Worm (Caenorhabditis elegans) whole organism, late embryonic: ENCODE measurements around the gene oatr-1.

ENCODE experiments used
- K09A11.1 ChIP-seq: sonication (generic microtip); optimal IDR thresholded peaks from 2 replicates; lab custom pipeline; 2017; ENCODE audit warnings: antibody characterized with exemption, mild to moderate bottlenecking, missing genetic modification characterization, missing compliant biosample characterization; ENCODE audit not compliant: insufficient read depth
- ceh-14 ChIP-seq: sonication (generic microtip); optimal IDR thresholded peaks from 2 replicates; lab custom pipeline; 2016; ENCODE audit warnings: missing genotype, missing genetic modification characterization, missing compliant biosample characterization
- ceh-19 ChIP-seq: fragments of 200-800 bp; sonication (Bioruptor generic); optimal IDR thresholded peaks from 2 replicates; lab custom pipeline; 2018; ENCODE audit warnings: mild to moderate bottlenecking, missing genetic modification characterization, missing compliant biosample characterization
- dmd-4 ChIP-seq: sonication (generic microtip); optimal IDR thresholded peaks from 2 replicates; lab custom pipeline; 2016; ENCODE audit warnings: borderline replicate concordance, missing genetic modification characterization, missing compliant biosample characterization
- elt-4 ChIP-seq: sonication (generic microtip); optimal IDR thresholded peaks from 2 replicates; lab custom pipeline; 2016; ENCODE audit warnings: missing genetic modification characterization, missing compliant biosample characterization
- hlh-8 ChIP-seq: sonication (generic microtip); optimal IDR thresholded peaks from 2 replicates; lab custom pipeline; 2016; ENCODE audit warnings: missing genotype, missing genetic modification characterization, missing compliant biosample characterization
- nfya-1 ChIP-seq: sonication (generic microtip); optimal IDR thresholded peaks from 2 replicates; lab custom pipeline; 2017; ENCODE audit warnings: missing genetic modification characterization, mild to moderate bottlenecking, missing compliant biosample characterization, antibody characterized with exemption, moderate library complexity
- pha-2 ChIP-seq: sonication (generic microtip); optimal IDR thresholded peaks from 2 replicates; lab custom pipeline; 2017; ENCODE audit warnings: mild to moderate bottlenecking, missing genetic modification characterization, missing compliant biosample characterization
- pqm-1 ChIP-seq: sonication (generic microtip); optimal IDR thresholded peaks from 2 replicates; lab custom pipeline; 2016; ENCODE audit warnings: missing genetic modification characterization, missing compliant biosample characterization

ce11 chrIII:6411430-6411829 lies 15.4 kb upstream of the oatr-1 start:
- TF ChIP-seq ceh-14 (tag; lab: Kevin White, UChicago) (no peak), K09A11.1 (no peak), ceh-19 (GFP tag; lab: Kevin White, UChicago) (no peak), dmd-4 (no peak), pha-2 (tag; lab: Kevin White, UChicago) (no peak), pqm-1 (no peak), nfya-1 (tag; lab: Kevin White, UChicago) (no peak), hlh-8 (tag; lab: Kevin White, UChicago) (no peak), elt-4 (tag; lab: Kevin White, UChicago) (no peak)
